Worm (Caenorhabditis elegans) whole organism, L1 larva: Measurements from ENCODE around the gene EGAP4.1.

Source experiments
- ets-5 ChIP-seq: fragments of 200-800 bp; sonication (Bioruptor generic); IDR thresholded peaks from 2 replicates; pipeline ENCODE4 v1.3.6; 2022; ENCODE audit warnings: missing genetic modification characterization, missing compliant biosample characterization
- lin-39 ChIP-seq: fragments of 150-350 bp; optimal IDR thresholded peaks from 2 replicates; lab custom pipeline; 2014; ENCODE audit warnings: missing biosample characterization, missing genetic modification reagents, missing genetic modification characterization
- nhr-11 ChIP-seq: fragments of 150-350 bp; optimal IDR thresholded peaks from 2 replicates; lab custom pipeline; 2014; ENCODE audit warnings: missing biosample characterization, missing genetic modification characterization
- nhr-237 ChIP-seq: fragments of 150-350 bp; optimal IDR thresholded peaks from 2 replicates; lab custom pipeline; 2014; ENCODE audit warnings: missing biosample characterization, missing genetic modification characterization
- nhr-28 ChIP-seq: fragments of 150-350 bp; optimal IDR thresholded peaks from 2 replicates; lab custom pipeline; 2014; ENCODE audit warnings: missing biosample characterization, missing genetic modification characterization
- nhr-77 ChIP-seq: fragments of 150-350 bp; optimal IDR thresholded peaks from 2 replicates; lab custom pipeline; 2014; ENCODE audit warnings: missing biosample characterization, missing genetic modification characterization
- nhr-90 ChIP-seq: sonication (generic microtip); optimal IDR thresholded peaks from 2 replicates; lab custom pipeline; 2016; ENCODE audit warnings: mild to moderate bottlenecking, missing genetic modification characterization, missing compliant biosample characterization; ENCODE audit not compliant: poor library complexity
- skn-1 ChIP-seq: fragments of 150-350 bp; optimal IDR thresholded peaks from 2 replicates; lab custom pipeline; 2014; ENCODE audit warnings: missing biosample characterization, missing genetic modification characterization
- sptf-1 ChIP-seq: fragments of 150-350 bp; optimal IDR thresholded peaks from 2 replicates; lab custom pipeline; 2014; ENCODE audit warnings: missing biosample characterization, missing genetic modification characterization
- unc-62 ChIP-seq: fragments of 150-350 bp; optimal IDR thresholded peaks from 2 replicates; lab custom pipeline; 2014; ENCODE audit warnings: missing biosample characterization, missing genetic modification reagents, missing genetic modification characterization
- xbp-1 ChIP-seq: sonication (generic microtip); optimal IDR thresholded peaks from 2 replicates; lab custom pipeline; 2016; ENCODE audit warnings: missing genetic modification characterization, missing compliant biosample characterization
- ztf-11 ChIP-seq, 2 experiments: sonication (generic microtip); optimal IDR thresholded peaks; 2 replicates each; lab custom pipeline; 2016 to 2017; ENCODE audit warnings: missing genetic modification characterization in 2 of 2, missing biosample characterization in 1 of 2, missing compliant biosample characterization in 1 of 2

DNA sequence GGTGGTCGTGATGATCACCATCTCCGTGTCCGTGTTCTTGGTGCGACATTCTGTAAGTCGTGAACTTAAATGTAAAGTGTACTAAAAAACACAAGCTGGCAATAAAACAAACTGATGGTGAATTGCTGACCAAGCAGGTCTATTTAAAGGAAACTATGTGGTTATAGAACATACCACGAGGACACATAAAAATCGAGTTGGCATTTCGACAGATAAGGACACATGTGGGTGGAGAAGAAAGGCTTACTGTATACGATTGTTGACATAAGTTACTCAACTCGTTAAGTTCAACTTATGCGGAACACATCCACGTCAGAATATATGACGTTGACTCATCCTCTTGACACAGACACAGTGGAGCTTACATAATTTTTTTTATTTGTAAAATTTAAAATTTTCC, 8.3 kb downstream of the EGAP4.1 start, which contains the start of gene F53A9.8:
- TF ChIP-seq unc-62 (GFP tag; lab: Kevin White, UChicago) (no peak), nhr-77 (no peak), nhr-11 (tag; lab: Kevin White, UChicago) (no peak), nhr-237 (tag; lab: Kevin White, UChicago) (no peak), nhr-90 (no peak), lin-39 (no peak), nhr-28 (tag; lab: Kevin White, UChicago) (no peak), skn-1 (tag; lab: Kevin White, UChicago) (no peak), ets-5 (GFP tag; lab: Robert Waterston, UW) (no peak), ztf-11 (tag; optimal IDR thresholded peaks at IDR 0.05; lab: Kevin White, UChicago) (no peak), sptf-1 (tag; lab: Kevin White, UChicago) (no peak), xbp-1 (tag; lab: Kevin White, UChicago) (no peak)
